Worm (Caenorhabditis elegans): ENCODE results near the gene F45G2.9.

DNA sequence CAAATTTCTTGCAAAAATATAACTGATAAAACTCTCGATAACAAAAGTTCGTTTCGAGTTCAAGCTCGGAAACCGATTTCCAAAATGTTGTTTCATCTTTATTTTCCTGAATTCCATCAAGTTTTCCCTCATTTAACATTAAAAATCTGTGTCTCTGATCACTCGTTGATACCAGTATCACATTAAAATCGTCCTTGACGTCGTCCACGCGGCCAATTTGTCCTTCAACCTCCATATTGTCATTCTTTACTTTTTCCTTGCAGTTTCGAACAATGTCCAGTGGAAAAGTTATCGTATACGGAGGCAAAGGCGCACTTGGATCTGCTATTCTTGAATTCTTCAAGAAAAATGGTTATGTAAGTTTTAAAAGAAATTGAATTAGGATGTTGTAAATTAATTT is 43.1 kb downstream of the F45G2.9 start, which contains the start of gene qdpr-1:
- TF ChIP-seq pha-4 (tag; optimal IDR thresholded peaks at IDR 0.05): no peak
- no peak for TF ChIP-seq ceh-48 (tag; optimal IDR thresholded peaks at IDR 0.05)
- TF ChIP-seq ceh-34 (tag; optimal IDR thresholded peaks at IDR 0.05): no peak
- TF ChIP-seq C08G9.2 (tag; optimal IDR thresholded peaks at IDR 0.05): no peak
- no peak for TF ChIP-seq ets-4 (tag; optimal IDR thresholded peaks at IDR 0.05)
- TF ChIP-seq ceh-24 (tag; optimal IDR thresholded peaks at IDR 0.05): no peak
- no peak for TF ChIP-seq ama-1 (optimal IDR thresholded peaks at IDR 0.05)
- no peak for TF ChIP-seq F13H6.1 (tag; optimal IDR thresholded peaks at IDR 0.05)
- no peak for TF ChIP-seq elt-4 (tag; optimal IDR thresholded peaks at IDR 0.05)
- TF ChIP-seq Y22D7AL.16 (tag; optimal IDR thresholded peaks at IDR 0.05): no peak
- TF ChIP-seq hlh-6 (tag; optimal IDR thresholded peaks at IDR 0.05): no peak
- no peak for TF ChIP-seq tbx-2 (tag; optimal IDR thresholded peaks at IDR 0.05)
- TF ChIP-seq unc-3 (GFP tag; conservative IDR thresholded peaks at IDR 0.05): no peak
- TF ChIP-seq unc-3 (tag; optimal IDR thresholded peaks at IDR 0.05): no peak
- no peak for TF ChIP-seq pag-3 (tag; optimal IDR thresholded peaks at IDR 0.05; ENCODE audit: borderline replicate concordance)

Measured in whole organism, late embryonic.